Fruit fly (Drosophila melanogaster) whole organism, embryonic: ENCODE results near the gene Ppm1.

Source experiments
- CG10274 ChIP-seq: fragments of 200-800 bp; sonication (Bioruptor generic); optimal IDR thresholded peaks from 3 replicates; lab custom pipeline; 2017; ENCODE audit warnings: missing biosample characterization, mild to moderate bottlenecking, missing genetic modification characterization
- CG10431 ChIP-seq: fragments of 200-800 bp; sonication (Bioruptor generic); optimal IDR thresholded peaks from 3 replicates; lab custom pipeline; 2018; ENCODE audit warnings: missing biosample characterization, mild to moderate bottlenecking, missing genetic modification characterization
- CG10543 ChIP-seq: fragments of 200-800 bp; sonication (Bioruptor generic); optimal IDR thresholded peaks from 3 replicates; lab custom pipeline; 2017; ENCODE audit warnings: missing biosample characterization, mild to moderate bottlenecking, missing genetic modification characterization, moderate library complexity
- CG10959 ChIP-seq: fragments of 200-800 bp; sonication (Bioruptor generic); IDR thresholded peaks from 2 replicates; pipeline ENCODE4 v1.3.6; 2022; ENCODE audit warnings: missing biosample characterization, missing genetic modification characterization
- CG10979 ChIP-seq: fragments of 200-800 bp; sonication (Bioruptor generic); optimal IDR thresholded peaks from 2 replicates; lab custom pipeline; 2018; ENCODE audit warnings: missing biosample characterization, mild to moderate bottlenecking, missing genetic modification characterization, moderate library complexity
- CG12104 ChIP-seq: fragments of 200-800 bp; sonication (Bioruptor generic); optimal IDR thresholded peaks from 3 replicates; lab custom pipeline; 2016; ENCODE audit warnings: missing biosample characterization, missing genetic modification characterization
- CG12391 ChIP-seq: fragments of 200-800 bp; sonication (Bioruptor generic); optimal IDR thresholded peaks from 3 replicates; lab custom pipeline; 2018; ENCODE audit warnings: missing biosample characterization, mild to moderate bottlenecking, missing genetic modification characterization, moderate library complexity
- CG1602 ChIP-seq: fragments of 200-800 bp; sonication (Bioruptor generic); optimal IDR thresholded peaks from 3 replicates; lab custom pipeline; 2016; ENCODE audit warnings: missing biosample characterization, missing genetic modification characterization
- CG16815 ChIP-seq: fragments of 200-800 bp; sonication (Bioruptor generic); optimal IDR thresholded peaks from 3 replicates; lab custom pipeline; 2017; ENCODE audit warnings: missing biosample characterization, mild to moderate bottlenecking, missing genetic modification characterization
- CG17186 ChIP-seq: fragments of 200-800 bp; sonication (Bioruptor generic); optimal IDR thresholded peaks from 3 replicates; lab custom pipeline; 2017; ENCODE audit warnings: missing biosample characterization, missing genetic modification reagents, missing genetic modification characterization
- CG17568 ChIP-seq: fragments of 200-800 bp; sonication (Bioruptor generic); optimal IDR thresholded peaks from 2 replicates; lab custom pipeline; 2018; ENCODE audit warnings: missing biosample characterization, mild to moderate bottlenecking, missing genetic modification characterization, moderate library complexity
- CG17912 ChIP-seq: fragments of 200-800 bp; sonication (Bioruptor generic); optimal IDR thresholded peaks from 2 replicates; lab custom pipeline; 2018; ENCODE audit warnings: missing biosample characterization, mild to moderate bottlenecking, missing genetic modification characterization
- CG34376 ChIP-seq: fragments of 200-800 bp; sonication (Bioruptor generic); optimal IDR thresholded peaks from 2 replicates; lab custom pipeline; 2018; ENCODE audit warnings: missing biosample characterization, mild to moderate bottlenecking, missing genetic modification characterization
- CG6813 ChIP-seq: fragments of 200-800 bp; sonication (Bioruptor generic); optimal IDR thresholded peaks from 2 replicates; lab custom pipeline; 2017; ENCODE audit warnings: missing biosample characterization, missing genetic modification characterization, mild to moderate bottlenecking, moderate library complexity, missing genetic modification reagents
- CG9437 ChIP-seq: fragments of 200-800 bp; sonication (Bioruptor generic); optimal IDR thresholded peaks from 2 replicates; lab custom pipeline; 2018; ENCODE audit warnings: missing biosample characterization, mild to moderate bottlenecking, missing genetic modification characterization
- CG9797 ChIP-seq: fragments of 200-800 bp; sonication (Bioruptor generic); optimal IDR thresholded peaks from 3 replicates; lab custom pipeline; 2018; ENCODE audit warnings: missing biosample characterization, mild to moderate bottlenecking, missing genetic modification characterization
- CrebB ChIP-seq: fragments of 200-800 bp; sonication (Bioruptor generic); optimal IDR thresholded peaks from 3 replicates; lab custom pipeline; 2018; ENCODE audit warnings: missing biosample characterization, mild to moderate bottlenecking, missing genetic modification characterization
- Dbx ChIP-seq: fragments of 200-800 bp; sonication (Bioruptor generic); IDR thresholded peaks from 3 replicates; pipeline ENCODE4 v1.3.6; 2022; ENCODE audit warnings: missing biosample characterization, missing genetic modification characterization
- Dip3 ChIP-seq: fragments of 200-800 bp; sonication (Bioruptor generic); optimal IDR thresholded peaks from 3 replicates; lab custom pipeline; 2016; ENCODE audit warnings: missing biosample characterization, missing genetic modification characterization
- Dll ChIP-seq: fragments of 200-800 bp; sonication (Bioruptor generic); IDR thresholded peaks from 4 replicates; pipeline ENCODE4 v1.3.6; 2022; ENCODE audit warnings: missing biosample characterization, missing genetic modification characterization; ENCODE audit not compliant: partially characterized antibody
- Ets65A ChIP-seq: fragments of 200-800 bp; sonication (Bioruptor generic); peaks from one replicate; lab custom pipeline; 2016; ENCODE audit warnings: missing biosample characterization, missing genetic modification characterization
- HLH54F ChIP-seq: fragments of 200-800 bp; sonication (Bioruptor generic); optimal IDR thresholded peaks from 3 replicates; lab custom pipeline; 2016; ENCODE audit warnings: missing biosample characterization, missing genetic modification characterization
- HmgD ChIP-seq: fragments of 200-800 bp; sonication (Bioruptor generic); optimal IDR thresholded peaks from 3 replicates; lab custom pipeline; 2016; ENCODE audit warnings: missing biosample characterization, missing genetic modification characterization
- Hmx ChIP-seq: fragments of 200-800 bp; sonication (Bioruptor generic); optimal IDR thresholded peaks from 2 replicates; lab custom pipeline; 2016; ENCODE audit warnings: missing biosample characterization, missing genetic modification characterization
- Hr3 ChIP-seq: fragments of 200-800 bp; sonication (Bioruptor generic); optimal IDR thresholded peaks from 3 replicates; lab custom pipeline; 2016; ENCODE audit warnings: missing biosample characterization, missing genetic modification characterization
- Hr39 ChIP-seq: fragments of >200 bp; optimal IDR thresholded peaks from 2 replicates; lab custom pipeline; 2017
- Lpt ChIP-seq: fragments of >200 bp; optimal IDR thresholded peaks from 2 replicates; lab custom pipeline; 2018; ENCODE audit warnings: missing biosample characterization, missing genetic modification characterization
- Neu2 ChIP-seq: fragments of 200-800 bp; sonication (Bioruptor generic); optimal IDR thresholded peaks from 3 replicates; lab custom pipeline; 2016; ENCODE audit warnings: missing biosample characterization, missing genetic modification characterization, borderline replicate concordance
- Nf-YA ChIP-seq: fragments of 200-800 bp; sonication (Bioruptor generic); IDR thresholded peaks from 2 replicates; pipeline ENCODE4 v1.3.6; 2022; ENCODE audit warnings: missing biosample characterization, missing genetic modification characterization
- Nf-YB ChIP-seq: fragments of 200-800 bp; sonication (Bioruptor generic); optimal IDR thresholded peaks from 3 replicates; lab custom pipeline; 2019; ENCODE audit warnings: missing biosample characterization, mild to moderate bottlenecking, missing genetic modification characterization, moderate library complexity
- Nf-YC ChIP-seq: fragments of 200-800 bp; optimal IDR thresholded peaks from 3 replicates; lab custom pipeline; 2019; ENCODE audit warnings: missing biosample characterization, mild to moderate bottlenecking, missing genetic modification characterization, moderate library complexity
- Stat92E ChIP-seq, 3 experiments: fragments of >200 bp in 2 of 3; fragments of 200-800 bp in 1 of 3; sonication (Bioruptor generic) in 1 of 3; optimal IDR thresholded peaks; 2 replicates each; lab custom pipeline; 2017 to 2019; ENCODE audit warnings: missing biosample characterization in 3 of 3, missing genetic modification characterization in 3 of 3, mild to moderate bottlenecking in 1 of 3, moderate library complexity in 1 of 3
- TFAM ChIP-seq: fragments of 200-800 bp; sonication (Bioruptor generic); optimal IDR thresholded peaks from 2 replicates; lab custom pipeline; 2017; ENCODE audit warnings: missing biosample characterization, missing genetic modification characterization, inconsistent platforms
- Vsx1 ChIP-seq: fragments of 200-800 bp; sonication (Bioruptor generic); optimal IDR thresholded peaks from 2 replicates; lab custom pipeline; 2017; ENCODE audit warnings: missing biosample characterization, mild to moderate bottlenecking, missing genetic modification characterization, missing genetic modification reagents
- caup ChIP-seq: fragments of 200-800 bp; sonication (Bioruptor generic); optimal IDR thresholded peaks from 3 replicates; lab custom pipeline; 2017; ENCODE audit warnings: missing biosample characterization, mild to moderate bottlenecking, missing genetic modification characterization, moderate library complexity; ENCODE audit not compliant: severe bottlenecking
- chn ChIP-seq: fragments of 200-800 bp; sonication (Bioruptor generic); optimal IDR thresholded peaks from 2 replicates; lab custom pipeline; 2016; ENCODE audit warnings: missing biosample characterization, missing genetic modification characterization
- dmrt11E ChIP-seq: fragments of 200-800 bp; sonication (Bioruptor generic); optimal IDR thresholded peaks from 3 replicates; lab custom pipeline; 2018; ENCODE audit warnings: missing biosample characterization, mild to moderate bottlenecking, missing genetic modification characterization, moderate library complexity
- fd64A ChIP-seq: fragments of 200-800 bp; sonication (Bioruptor generic); optimal IDR thresholded peaks from 3 replicates; lab custom pipeline; 2018; ENCODE audit warnings: missing biosample characterization, mild to moderate bottlenecking, missing genetic modification characterization
- gfzf ChIP-seq: fragments of 200-800 bp; sonication (Bioruptor generic); optimal IDR thresholded peaks from 2 replicates; lab custom pipeline; 2016; ENCODE audit warnings: missing biosample characterization, mild to moderate bottlenecking, missing genetic modification characterization, moderate library complexity
- gsb-n ChIP-seq: fragments of 200-800 bp; sonication (Bioruptor generic); optimal IDR thresholded peaks from 3 replicates; lab custom pipeline; 2018; ENCODE audit warnings: missing biosample characterization, mild to moderate bottlenecking, missing genetic modification characterization
- kay ChIP-seq: fragments of 200-800 bp; sonication (Bioruptor generic); optimal IDR thresholded peaks from 2 replicates; lab custom pipeline; 2016; ENCODE audit warnings: missing biosample characterization, missing genetic modification characterization
- mld ChIP-seq: fragments of 200-800 bp; sonication (Bioruptor generic); IDR thresholded peaks from 3 replicates; pipeline ENCODE4 v1.3.6; 2022; ENCODE audit warnings: missing biosample characterization, missing genetic modification characterization; ENCODE audit not compliant: partially characterized antibody
- nerfin-2 ChIP-seq: fragments of 200-800 bp; sonication (Bioruptor generic); IDR thresholded peaks from 2 replicates; pipeline ENCODE4 v1.3.6; 2022; ENCODE audit warnings: missing biosample characterization, missing genetic modification characterization; ENCODE audit not compliant: partially characterized antibody
- p53 ChIP-seq: fragments of 200-800 bp; sonication (Bioruptor generic); optimal IDR thresholded peaks from 2 replicates; lab custom pipeline; 2016; ENCODE audit warnings: missing biosample characterization, missing genetic modification characterization
- rib ChIP-seq: fragments of 200-800 bp; sonication (Bioruptor generic); IDR thresholded peaks from 2 replicates; pipeline ENCODE4 v1.3.6; 2022; ENCODE audit warnings: missing biosample characterization, missing genetic modification characterization
- ro ChIP-seq: fragments of 200-800 bp; sonication (Bioruptor generic); IDR thresholded peaks from 2 replicates; pipeline ENCODE4 v1.3.6; 2022; ENCODE audit warnings: missing biosample characterization, missing genetic modification characterization
- salm ChIP-seq: fragments of 200-800 bp; sonication (Bioruptor generic); optimal IDR thresholded peaks from 2 replicates; lab custom pipeline; 2018; ENCODE audit warnings: missing biosample characterization, mild to moderate bottlenecking, missing genetic modification characterization
- tgo ChIP-seq: fragments of 200-800 bp; sonication (Bioruptor generic); IDR thresholded peaks from 3 replicates; pipeline ENCODE4 v1.3.6; 2022; ENCODE audit warnings: missing biosample characterization, missing genetic modification characterization
- tio ChIP-seq: fragments of 200-800 bp; sonication (Bioruptor generic); optimal IDR thresholded peaks from 2 replicates; lab custom pipeline; 2017; ENCODE audit warnings: missing biosample characterization, missing genetic modification characterization, inconsistent platforms
- wdn ChIP-seq: fragments of 200-800 bp; sonication (Bioruptor generic); IDR thresholded peaks from 2 replicates; pipeline ENCODE4 v1.3.6; 2022; ENCODE audit warnings: missing biosample characterization, missing genetic modification characterization

Ppm1 gene

dm6 chr3L:614751-615424, 33.8 kb downstream of the Ppm1 start (continued):
- TF ChIP-seq Stat92E (GFP tag; optimal IDR thresholded peaks at IDR 0.05; lab: Kevin White, UChicago) (no peak), CG17568 (GFP tag; lab: Kevin White, UChicago) (peak; percentile 36), dmrt11E (tag; lab: Kevin White, UChicago) (no peak), CG1602 (GFP tag; lab: Kevin White, UChicago) (no peak), Dll (GFP tag; lab: Robert Waterston, UW) (no peak), ro (no peak), CG12104 (GFP tag; lab: Kevin White, UChicago) (no peak), Nf-YA (GFP tag; lab: Robert Waterston, UW) (peak; percentile 55; the same call in 1 of the 2 replicates), HLH54F (GFP tag; lab: Kevin White, UChicago) (no peak), CG16815 (no peak), Hmx (no peak), chn (GFP tag; lab: Kevin White, UChicago) (no peak), gsb-n (tag; lab: Kevin White, UChicago) (peak; percentile 51), CG10959 (GFP tag; lab: Robert Waterston, UW) (no peak), CG10274 (GFP tag; lab: Kevin White, UChicago) (no peak), Dbx (no peak), TFAM (GFP tag; lab: Kevin White, UChicago) (no peak), tio (GFP tag; lab: Kevin White, UChicago) (no peak), Hr3 (GFP tag; lab: Kevin White, UChicago) (no peak), salm (tag; lab: Kevin White, UChicago) (peak; percentile 38), CG12391 (tag; lab: Kevin White, UChicago) (no peak), Neu2 (no peak), Lpt (GFP tag; lab: Kevin White, UChicago) (no peak), tgo (GFP tag; lab: Robert Waterston, UW) (no peak), Nf-YC (tag; lab: Kevin White, UChicago) (no peak), CG10979 (tag; lab: Kevin White, UChicago) (no peak), Dip3 (no peak), kay (no peak), nerfin-2 (GFP tag; lab: Robert Waterston, UW) (0 out of 2 replicates have a peak, but pooled peaks have one; percentile 11), CG17912 (peak; percentile 64), CG10543 (GFP tag; lab: Kevin White, UChicago) (peak; percentile 56), CG9797 (no peak), caup (no peak), Nf-YB (GFP tag; lab: Kevin White, UChicago) (peak; percentile 22), mld (no peak), CG9437 (GFP tag; lab: Kevin White, UChicago) (no peak), CG17186 (GFP tag; lab: Kevin White, UChicago) (no peak), wdn (GFP tag; lab: Robert Waterston, UW) (no peak), Vsx1 (GFP tag; lab: Kevin White, UChicago) (peak; percentile 51), p53 (no peak), CG34376 (GFP tag; lab: Kevin White, UChicago) (no peak), CrebB (peak; percentile 15), rib (no peak), HmgD (GFP tag; lab: Kevin White, UChicago) (no peak), Hr39 (no peak), CG6813 (peak; percentile 73), Ets65A (GFP tag; lab: Kevin White, UChicago) (no peak), CG10431 (GFP tag; lab: Kevin White, UChicago) (no peak), gfzf (GFP tag; lab: Kevin White, UChicago) (no peak), fd64A (peak; percentile 67)
